Fruit fly (Drosophila melanogaster): ENCODE results near the gene CG15386.

Gene CG15386

DNA sequence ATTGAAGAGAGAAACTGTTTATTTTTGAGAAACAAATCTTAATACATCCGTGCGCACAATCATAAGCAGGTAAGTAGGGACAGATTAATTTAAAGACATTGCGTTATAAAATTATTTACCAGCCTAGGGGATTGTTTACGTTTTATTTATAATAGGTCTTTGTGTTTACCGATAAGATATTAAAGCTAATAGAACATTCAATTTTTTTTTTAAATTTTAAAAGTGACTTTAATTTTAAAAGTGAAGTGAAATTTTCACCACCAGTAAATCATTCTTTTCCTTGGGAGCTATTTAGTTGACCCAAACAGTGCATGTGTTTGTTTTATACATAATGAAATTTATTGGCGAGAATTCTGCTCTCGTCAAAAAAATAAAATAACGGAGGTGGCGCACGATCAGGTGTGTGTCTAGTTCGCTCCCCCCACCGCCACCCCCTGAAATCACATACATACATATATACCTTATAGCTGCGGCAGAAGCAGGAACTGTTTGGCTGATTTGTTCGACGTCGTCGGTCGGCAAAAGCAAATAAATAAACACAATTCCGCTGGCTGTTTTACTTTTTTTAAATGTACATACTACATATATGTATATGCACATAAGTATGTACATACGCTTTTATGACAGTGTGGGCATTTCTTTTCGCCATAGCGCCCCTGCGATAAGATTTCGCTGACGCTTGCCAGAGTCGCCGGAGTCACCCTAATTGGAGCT, 41.0 kb downstream of the CG15386 start (continued):
- TF ChIP-seq Dfd (GFP tag; optimal IDR thresholded peaks at IDR 0.05) (no peak), MTF-1 (GFP tag; optimal IDR thresholded peaks at IDR 0.05; ENCODE audit: borderline replicate concordance) (no peak), CG6689 (GFP tag; IDR thresholded peaks at IDR 0.05) (peak; percentile 29; the same call in 1 of the 2 replicates), TFAM (GFP tag; optimal IDR thresholded peaks at IDR 0.05) (no peak), Sox100B (GFP tag; optimal IDR thresholded peaks at IDR 0.05) (peak; percentile 45), fru (optimal IDR thresholded peaks at IDR 0.05) (no peak), sqz (GFP tag; optimal IDR thresholded peaks at IDR 0.05) (peak; percentile 27), gsb (GFP tag; IDR thresholded peaks at IDR 0.05) (no peak), CG17328 (GFP tag; IDR thresholded peaks at IDR 0.05) (no peak), Hmx (GFP tag; optimal IDR thresholded peaks at IDR 0.05) (no peak), HmgD (GFP tag; optimal IDR thresholded peaks at IDR 0.05) (no peak), CG11456 (GFP tag; IDR thresholded peaks at IDR 0.05) (no peak), CG15269 (tag; optimal IDR thresholded peaks at IDR 0.05) (peak; percentile 77), so (GFP tag; IDR thresholded peaks at IDR 0.05) (0 out of 3 replicates have a peak, but pooled peaks have one; percentile 8), CG9437 (GFP tag; optimal IDR thresholded peaks at IDR 0.05) (peak; percentile 67), CG11696 (GFP tag; IDR thresholded peaks at IDR 0.05) (peak; percentile 84), Opbp (GFP tag; IDR thresholded peaks at IDR 0.05; ENCODE audit: partially characterized antibody) (no peak), sna (GFP tag; IDR thresholded peaks at IDR 0.05; ENCODE audit: partially characterized antibody) (no peak), Hand (GFP tag; optimal IDR thresholded peaks at IDR 0.05) (peak; percentile 32), btn (GFP tag; optimal IDR thresholded peaks at IDR 0.05) (no peak), CG12942 (GFP tag; optimal IDR thresholded peaks at IDR 0.05) (no peak), chinmo (GFP tag; IDR thresholded peaks at IDR 0.05; ENCODE audit: partially characterized antibody) (peak; percentile 67; the same call in 1 of the 4 replicates), CG18599 (GFP tag; optimal IDR thresholded peaks at IDR 0.05) (peak; percentile 74), CG17361 (GFP tag; IDR thresholded peaks at IDR 0.05) (peak; percentile 62; the same call in 2 of the 3 replicates), CG10462 (GFP tag; optimal IDR thresholded peaks at IDR 0.05) (no peak), sens (GFP tag) (peak; percentile 74), Pdp1 (GFP tag; optimal IDR thresholded peaks at IDR 0.05) (peak; percentile 8 to 16), emc (GFP tag; optimal IDR thresholded peaks at IDR 0.05) (no peak), CG1603 (tag; optimal IDR thresholded peaks at IDR 0.05) (no peak), Poxn (GFP tag; IDR thresholded peaks at IDR 0.05) (no peak), bigmax (GFP tag; optimal IDR thresholded peaks at IDR 0.05) (no peak), CG8281 (tag; optimal IDR thresholded peaks at IDR 0.05) (peak; percentile 17), croc (GFP tag; conservative IDR thresholded peaks at IDR 0.05) (0 out of 3 replicates have a peak, but pooled peaks have one; percentile 15), Sry-β (GFP tag; optimal IDR thresholded peaks at IDR 0.05) (no peak), sc (optimal IDR thresholded peaks at IDR 0.05) (no peak), sc (GFP tag; optimal IDR thresholded peaks at IDR 0.05) (no peak), Rfx (GFP tag; IDR thresholded peaks at IDR 0.05) (no peak; the same call in none of the 2 replicates), onecut (GFP tag; IDR thresholded peaks at IDR 0.05) (no peak), CG8765 (GFP tag; IDR thresholded peaks at IDR 0.05) (no peak), Bdp1 (GFP tag; optimal IDR thresholded peaks at IDR 0.05) (no peak), CG14441 (GFP tag; IDR thresholded peaks at IDR 0.05) (peak; percentile 27; the same call in 1 of the 2 replicates), jigr1 (GFP tag; IDR thresholded peaks at IDR 0.05) (no peak), CG15514 (GFP tag; optimal IDR thresholded peaks at IDR 0.05) (peak; percentile 49), amos (GFP tag; IDR thresholded peaks at IDR 0.05; ENCODE audit: partially characterized antibody) (no peak), Bgb (GFP tag; IDR thresholded peaks at IDR 0.05; ENCODE audit: partially characterized antibody) (no peak), Asciz (GFP tag; optimal IDR thresholded peaks at IDR 0.05) (no peak), CG11247 (GFP tag; IDR thresholded peaks at IDR 0.05) (no peak; the same call in 1 of the 2 replicates), Ssrp (tag; optimal IDR thresholded peaks at IDR 0.05) (peak; percentile 21), CG10959 (GFP tag; IDR thresholded peaks at IDR 0.05) (no peak), CG4730 (GFP tag; IDR thresholded peaks at IDR 0.05) (0 out of 2 replicates have a peak, but pooled peaks have one; percentile 31)

Measured in whole organism, embryonic.